Worm (Caenorhabditis elegans) whole organism, late embryonic: ENCODE results near the gene gst-1.

Source experiments
- C08G9.2 ChIP-seq: sonication (generic microtip); optimal IDR thresholded peaks from 2 replicates; lab custom pipeline; 2016; ENCODE audit warnings: mild to moderate bottlenecking, missing genetic modification characterization, moderate library complexity, missing compliant biosample characterization
- F13H6.1 ChIP-seq: sonication (generic microtip); optimal IDR thresholded peaks from 2 replicates; lab custom pipeline; 2016; ENCODE audit warnings: missing genetic modification characterization, missing compliant biosample characterization
- K02D7.2 ChIP-seq: sonication (generic microtip); optimal IDR thresholded peaks from 2 replicates; lab custom pipeline; 2017; ENCODE audit warnings: mild to moderate bottlenecking, missing genetic modification characterization, missing compliant biosample characterization
- K09A11.1 ChIP-seq: sonication (generic microtip); optimal IDR thresholded peaks from 2 replicates; lab custom pipeline; 2017; ENCODE audit warnings: antibody characterized with exemption, mild to moderate bottlenecking, missing genetic modification characterization, missing compliant biosample characterization; ENCODE audit not compliant: insufficient read depth
- T23F11.4 ChIP-seq: fragments of 200-800 bp; sonication (Bioruptor generic); optimal IDR thresholded peaks from 2 replicates; lab custom pipeline; 2018; ENCODE audit warnings: mild to moderate bottlenecking, missing genetic modification characterization, missing compliant biosample characterization
- Y22D7AL.16 ChIP-seq: sonication (generic microtip); optimal IDR thresholded peaks from 2 replicates; lab custom pipeline; 2016; ENCODE audit warnings: missing genetic modification characterization, missing compliant biosample characterization
- ama-1 ChIP-seq: fragments of 150-350 bp; optimal IDR thresholded peaks from 2 replicates; lab custom pipeline; 2014
- ceh-14 ChIP-seq: sonication (generic microtip); optimal IDR thresholded peaks from 2 replicates; lab custom pipeline; 2016; ENCODE audit warnings: missing genotype, missing genetic modification characterization, missing compliant biosample characterization
- ceh-19 ChIP-seq: fragments of 200-800 bp; sonication (Bioruptor generic); optimal IDR thresholded peaks from 2 replicates; lab custom pipeline; 2018; ENCODE audit warnings: mild to moderate bottlenecking, missing genetic modification characterization, missing compliant biosample characterization
- ceh-22 ChIP-seq: sonication (generic microtip); optimal IDR thresholded peaks from 2 replicates; lab custom pipeline; 2017; ENCODE audit warnings: missing biosample characterization, missing genetic modification characterization
- ceh-30 ChIP-seq: fragments of 150-350 bp; optimal IDR thresholded peaks from 2 replicates; lab custom pipeline; 2014; ENCODE audit warnings: missing biosample characterization, missing genetic modification characterization
- ceh-9 ChIP-seq: sonication (generic microtip); optimal IDR thresholded peaks from 2 replicates; lab custom pipeline; 2016; ENCODE audit warnings: mild to moderate bottlenecking, missing genetic modification characterization, inconsistent platforms, missing compliant biosample characterization
- dmd-4 ChIP-seq: sonication (generic microtip); optimal IDR thresholded peaks from 2 replicates; lab custom pipeline; 2016; ENCODE audit warnings: borderline replicate concordance, missing genetic modification characterization, missing compliant biosample characterization
- fkh-10 ChIP-seq: fragments of 150-350 bp; optimal IDR thresholded peaks from 2 replicates; lab custom pipeline; 2014; ENCODE audit warnings: missing biosample characterization, missing genetic modification reagents, missing genetic modification characterization
- fkh-6 ChIP-seq: sonication (generic microtip); optimal IDR thresholded peaks from 2 replicates; lab custom pipeline; 2016; ENCODE audit warnings: missing genetic modification characterization, missing compliant biosample characterization
- hlh-13 ChIP-seq: fragments of 200-800 bp; sonication (Bioruptor generic); optimal IDR thresholded peaks from 2 replicates; lab custom pipeline; 2018; ENCODE audit warnings: mild to moderate bottlenecking, missing genetic modification characterization, missing compliant biosample characterization
- hlh-15 ChIP-seq: sonication (generic microtip); optimal IDR thresholded peaks from 2 replicates; lab custom pipeline; 2016; ENCODE audit warnings: missing genetic modification characterization, missing compliant biosample characterization
- hlh-6 ChIP-seq: sonication (generic microtip); optimal IDR thresholded peaks from 2 replicates; lab custom pipeline; 2016; ENCODE audit warnings: missing genotype, missing genetic modification characterization, missing compliant biosample characterization
- lin-11 ChIP-seq: fragments of 200-800 bp; sonication (Bioruptor generic); optimal IDR thresholded peaks from 2 replicates; lab custom pipeline; 2018; ENCODE audit warnings: mild to moderate bottlenecking, missing genetic modification characterization, missing compliant biosample characterization
- nfya-1 ChIP-seq: sonication (generic microtip); optimal IDR thresholded peaks from 2 replicates; lab custom pipeline; 2017; ENCODE audit warnings: missing genetic modification characterization, mild to moderate bottlenecking, missing compliant biosample characterization, antibody characterized with exemption, moderate library complexity
- nhr-11 ChIP-seq: fragments of 150-350 bp; optimal IDR thresholded peaks from 2 replicates; lab custom pipeline; 2014; ENCODE audit warnings: missing biosample characterization, missing genetic modification characterization
- npax-4 ChIP-seq: sonication (generic microtip); optimal IDR thresholded peaks from 2 replicates; lab custom pipeline; 2016; ENCODE audit warnings: missing genetic modification characterization, missing compliant biosample characterization
- pat-9 ChIP-seq: fragments of 200-800 bp; sonication (Bioruptor generic); optimal IDR thresholded peaks from 2 replicates; lab custom pipeline; 2018; ENCODE audit warnings: mild to moderate bottlenecking, missing genetic modification characterization, moderate library complexity, missing compliant biosample characterization
- pqm-1 ChIP-seq: sonication (generic microtip); optimal IDR thresholded peaks from 2 replicates; lab custom pipeline; 2016; ENCODE audit warnings: missing genetic modification characterization, missing compliant biosample characterization
- rnt-1 ChIP-seq: sonication (generic microtip); optimal IDR thresholded peaks from 2 replicates; lab custom pipeline; 2016; ENCODE audit warnings: missing genetic modification characterization, missing compliant biosample characterization
- sdc-2 ChIP-seq: sonication (generic microtip); optimal IDR thresholded peaks from 2 replicates; lab custom pipeline; 2016; ENCODE audit warnings: missing genotype, missing genetic modification characterization, missing compliant biosample characterization
- sox-4 ChIP-seq: sonication (generic microtip); optimal IDR thresholded peaks from 2 replicates; lab custom pipeline; 2017; ENCODE audit warnings: mild to moderate bottlenecking, missing genetic modification characterization, inconsistent platforms, missing compliant biosample characterization
- tbx-2 ChIP-seq: sonication (generic microtip); optimal IDR thresholded peaks from 2 replicates; lab custom pipeline; 2016; ENCODE audit warnings: missing genetic modification characterization, missing compliant biosample characterization
- tbx-7 ChIP-seq: sonication (generic microtip); optimal IDR thresholded peaks from 2 replicates; lab custom pipeline; 2016; ENCODE audit warnings: missing genotype, missing genetic modification characterization, missing compliant biosample characterization
- ttx-3 ChIP-seq: sonication (generic microtip); optimal IDR thresholded peaks from 2 replicates; lab custom pipeline; 2016; ENCODE audit warnings: missing genetic modification reagents, missing genetic modification characterization, missing compliant biosample characterization
- unc-42 ChIP-seq: sonication (generic microtip); optimal IDR thresholded peaks from 2 replicates; lab custom pipeline; 2016; ENCODE audit warnings: missing genotype, missing genetic modification characterization, missing compliant biosample characterization
- unc-55 ChIP-seq: sonication (generic microtip); optimal IDR thresholded peaks from 2 replicates; lab custom pipeline; 2017; ENCODE audit warnings: missing biosample characterization, missing genetic modification reagents, missing genetic modification characterization
- unc-86 ChIP-seq: sonication (generic microtip); optimal IDR thresholded peaks from 2 replicates; lab custom pipeline; 2016; ENCODE audit warnings: missing genetic modification characterization, missing compliant biosample characterization
- zip-5 ChIP-seq: sonication (generic microtip); optimal IDR thresholded peaks from 2 replicates; lab custom pipeline; 2016; ENCODE audit warnings: missing genetic modification characterization, missing compliant biosample characterization
- ztf-16 ChIP-seq: sonication (generic microtip); optimal IDR thresholded peaks from 2 replicates; lab custom pipeline; 2017; ENCODE audit warnings: missing genetic modification characterization, missing compliant biosample characterization

Gene gst-1

ce11 chrIII:9043200-9043599 lies 15.9 kb upstream of the gst-1 start, which contains the start of gene nac-2:
Gene nac-2 (minus strand): TSS chrIII:9043300.
- TF ChIP-seq C08G9.2 (tag; lab: Kevin White, UChicago) (no peak), pqm-1 (no peak), unc-55 (GFP tag; lab: Kevin White, UChicago) (no peak), ztf-16 (tag; lab: Kevin White, UChicago) (no peak), ama-1 (lab: Kevin White, UChicago) (no peak), fkh-6 (no peak), hlh-6 (tag; lab: Kevin White, UChicago) (no peak)

DNA sequence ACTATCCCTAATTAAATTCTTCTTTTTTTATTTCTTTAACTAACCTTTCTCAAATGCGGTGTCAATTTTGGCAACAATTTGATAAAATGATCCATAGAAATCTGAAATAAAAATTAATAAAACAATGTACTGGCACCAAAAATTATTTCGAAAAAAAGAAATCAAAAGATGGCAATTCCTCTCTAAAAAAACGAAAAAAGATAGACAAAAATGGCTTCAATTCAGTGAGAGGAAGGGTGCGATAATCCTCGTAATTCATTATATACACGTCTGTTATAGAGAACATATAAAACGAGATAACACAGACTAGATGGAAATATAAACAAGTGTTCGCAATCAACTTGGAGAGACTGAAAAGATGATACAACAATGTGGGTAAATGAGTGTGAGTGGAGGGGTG lies 13.3 kb upstream of the gst-1 start, which contains the start of gene R107.2:
Gene R107.2 (minus strand): TSS at position 101 of the 400 bp plus-strand sequence.
- TF ChIP-seq T23F11.4 (no peak), lin-11 (tag; lab: Kevin White, UChicago) (no peak), nhr-11 (tag; lab: Kevin White, UChicago) (no peak), pqm-1 (no peak), ceh-9 (no peak), unc-86 (tag; lab: Kevin White, UChicago) (no peak), ceh-14 (tag; lab: Kevin White, UChicago) (no peak), zip-5 (tag; lab: Kevin White, UChicago) (no peak)

- TF ChIP-seq ttx-3 (tag; lab: Kevin White, UChicago): no peak
- no peak for TF ChIP-seq fkh-10 (GFP tag; lab: Kevin White, UChicago)
- no peak for TF ChIP-seq sox-4 (tag; lab: Kevin White, UChicago)
- TF ChIP-seq pat-9 (tag; lab: Kevin White, UChicago): no peak
- no peak for TF ChIP-seq ceh-19
- TF ChIP-seq ama-1 (lab: Kevin White, UChicago): no peak
- TF ChIP-seq K09A11.1 (tag; lab: Kevin White, UChicago): no peak
- TF ChIP-seq ceh-9: no peak
- TF ChIP-seq npax-4: no peak
Observed at ce11 chrIII:9047260-9047659, 11.9 kb upstream of the gst-1 start.

DNA sequence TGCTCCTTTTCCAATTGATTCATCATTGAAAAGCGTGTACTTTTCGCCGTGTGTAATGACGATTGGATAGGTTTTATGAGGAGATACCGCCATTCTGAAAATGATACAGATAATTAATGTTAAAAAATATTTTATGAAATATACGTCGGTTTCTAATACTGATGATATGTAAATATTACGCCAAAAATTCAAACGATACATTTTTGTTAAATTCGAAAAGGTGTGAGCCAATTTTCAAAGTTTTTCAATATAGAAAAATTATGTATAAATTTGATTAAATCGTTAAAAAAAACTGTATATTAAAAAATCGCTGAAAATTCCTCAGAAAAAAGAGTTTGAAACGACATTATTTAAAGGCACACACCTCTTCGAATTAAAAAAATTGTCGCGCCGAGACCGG lies 8.5 kb upstream of the gst-1 start, which contains the start of gene ikke-1:
Gene ikke-1 (minus strand): TSS at position 101 of the 400 bp plus-strand sequence.
- TF ChIP-seq nfya-1 (tag; lab: Kevin White, UChicago): no peak
- TF ChIP-seq F13H6.1 (tag; lab: Kevin White, UChicago): no peak
- no peak for TF ChIP-seq ama-1 (lab: Kevin White, UChicago)
- no peak for TF ChIP-seq hlh-13 (GFP tag; lab: Kevin White, UChicago)
- no peak for TF ChIP-seq ceh-22 (tag; lab: Kevin White, UChicago)
- no peak for TF ChIP-seq unc-42 (tag; lab: Kevin White, UChicago)
- no peak for TF ChIP-seq K09A11.1 (tag; lab: Kevin White, UChicago)
- no peak for TF ChIP-seq ttx-3 (tag; lab: Kevin White, UChicago)
- no peak for TF ChIP-seq Y22D7AL.16 (tag; lab: Kevin White, UChicago)
- no peak for TF ChIP-seq rnt-1 (tag; lab: Kevin White, UChicago)
- TF ChIP-seq hlh-15 (tag; lab: Kevin White, UChicago): no peak
- no peak for TF ChIP-seq tbx-7 (tag; lab: Kevin White, UChicago)
- TF ChIP-seq dmd-4: no peak
- no peak for TF ChIP-seq tbx-2 (tag; lab: Kevin White, UChicago)

ce11 chrIII:9051119-9051597 lies 8.0 kb upstream of the gst-1 start:
- TF ChIP-seq K02D7.2: peak; percentile 27
- no peak for TF ChIP-seq sdc-2
- peak; percentile 15 for TF ChIP-seq T23F11.4
- TF ChIP-seq fkh-6: no peak
- peak; percentile 78 for TF ChIP-seq ceh-30 (tag; lab: Kevin White, UChicago)
- TF ChIP-seq fkh-10 (GFP tag; lab: Kevin White, UChicago): no peak
- peak; percentile 49 for TF ChIP-seq ama-1 (lab: Kevin White, UChicago)
- TF ChIP-seq unc-55 (GFP tag; lab: Kevin White, UChicago): peak; percentile 89
